Fruit fly (Drosophila melanogaster): ENCODE results near the gene CG7194.

The CG7194 gene

DNA sequence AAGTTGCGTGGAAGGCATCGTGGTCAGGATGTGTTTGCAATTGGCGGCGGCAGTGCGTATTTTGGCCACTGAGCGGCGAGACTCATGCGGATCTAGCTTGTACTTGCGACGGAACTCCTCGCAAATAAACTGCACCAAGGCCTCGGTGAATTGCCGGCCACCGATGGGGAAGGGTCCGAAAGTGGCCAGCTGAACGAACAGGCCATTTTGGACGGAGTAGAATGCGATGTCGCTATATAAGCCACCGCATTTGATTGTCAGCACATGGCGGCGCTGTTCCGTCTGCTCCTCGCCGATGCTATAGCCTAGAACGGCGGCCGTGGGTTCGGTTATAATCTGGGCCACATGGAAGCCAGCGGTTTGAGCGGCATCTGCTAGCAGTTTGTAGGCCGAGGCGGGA lies 41.3 kb upstream of the CG7194 start:
- TF ChIP-seq Hr83 (GFP tag; optimal IDR thresholded peaks at IDR 0.05; ENCODE audit: poor library complexity, severe bottlenecking) (no peak), fru (GFP tag; optimal IDR thresholded peaks at IDR 0.05) (no peak), br (GFP tag; optimal IDR thresholded peaks at IDR 0.05) (no peak), sage (GFP tag; optimal IDR thresholded peaks at IDR 0.05) (no peak)

dm6 chr3L:8340264-8341095 lies 36.6 kb upstream of the CG7194 start, which contains the start of the genes Prim1 and CG7083:
Gene Prim1 (plus strand): TSS chr3L:8340314.
Gene CG7083 (plus strand): TSS chr3L:8340785.
- no peak for TF ChIP-seq jim (GFP tag; optimal IDR thresholded peaks at IDR 0.05)
- TF ChIP-seq CG32264 (GFP tag; optimal IDR thresholded peaks at IDR 0.05): no peak
- no peak for TF ChIP-seq Hr78 (GFP tag; optimal IDR thresholded peaks at IDR 0.05)
- peak; percentile 72 for TF ChIP-seq rgr (GFP tag; optimal IDR thresholded peaks at IDR 0.05)
- TF ChIP-seq h (GFP tag; optimal IDR thresholded peaks at IDR 0.05): peak; percentile 75
- peak; percentile 38 for TF ChIP-seq GATAd (GFP tag; optimal IDR thresholded peaks at IDR 0.05)
- no peak for TF ChIP-seq brk (GFP tag; optimal IDR thresholded peaks at IDR 0.05)
- TF ChIP-seq Dif (GFP tag; optimal IDR thresholded peaks at IDR 0.05; ENCODE audit: partially characterized antibody): no peak
- peak; percentile 34 for TF ChIP-seq sage (GFP tag; optimal IDR thresholded peaks at IDR 0.05)
- TF ChIP-seq CG9705 (GFP tag; optimal IDR thresholded peaks at IDR 0.05): peak; percentile 55
- peak; percentile 34 for TF ChIP-seq Jra (GFP tag; optimal IDR thresholded peaks at IDR 0.05)
- peak; percentile 47 for TF ChIP-seq woc (GFP tag; optimal IDR thresholded peaks at IDR 0.05)
- TF ChIP-seq dsf (GFP tag; optimal IDR thresholded peaks at IDR 0.05; ENCODE audit: borderline replicate concordance): peak; percentile 60
- no peak for TF ChIP-seq Dfd (GFP tag; optimal IDR thresholded peaks at IDR 0.05)
- peak; percentile 61 for TF ChIP-seq OdsH (GFP tag; optimal IDR thresholded peaks at IDR 0.05)
- TF ChIP-seq tai (GFP tag; optimal IDR thresholded peaks at IDR 0.05): no peak
- peak; percentile 67 for TF ChIP-seq Hnf4 (GFP tag; optimal IDR thresholded peaks at IDR 0.05)
- no peak for TF ChIP-seq N (GFP tag; optimal IDR thresholded peaks at IDR 0.05)
- TF ChIP-seq psq (GFP tag; optimal IDR thresholded peaks at IDR 0.05): peak; percentile 49
- TF ChIP-seq br (GFP tag; optimal IDR thresholded peaks at IDR 0.05): peak; percentile 71
- peak; percentile 83 for TF ChIP-seq fru (GFP tag; optimal IDR thresholded peaks at IDR 0.05)
- TF ChIP-seq Myc (optimal IDR thresholded peaks at IDR 0.05): peak; percentile 21
- TF ChIP-seq ey (GFP tag; optimal IDR thresholded peaks at IDR 0.05): peak; percentile 65
- no peak for TF ChIP-seq dl (GFP tag; optimal IDR thresholded peaks at IDR 0.05; ENCODE audit: insufficient read depth in 1 of 2, partially characterized antibody in 2 of 2)
- no peak for TF ChIP-seq CrebA (GFP tag; optimal IDR thresholded peaks at IDR 0.05; ENCODE audit: borderline replicate concordance)
- TF ChIP-seq HLH106 (tag; optimal IDR thresholded peaks at IDR 0.05): peak; percentile 67
- peak in 1 of 2 experiments; percentile 66 for TF ChIP-seq foxo (GFP tag; optimal IDR thresholded peaks at IDR 0.05)
- TF ChIP-seq Mio (GFP tag; optimal IDR thresholded peaks at IDR 0.05): no peak
- TF ChIP-seq Abd-B (GFP tag; optimal IDR thresholded peaks at IDR 0.05): no peak
- peak; percentile 21 for TF ChIP-seq Hr83 (GFP tag; optimal IDR thresholded peaks at IDR 0.05; ENCODE audit: poor library complexity, severe bottlenecking)
- TF ChIP-seq dmrt93B (GFP tag; optimal IDR thresholded peaks at IDR 0.05): no peak
- no peak for TF ChIP-seq Vsx2 (GFP tag; optimal IDR thresholded peaks at IDR 0.05; ENCODE audit: partially characterized antibody)
- TF ChIP-seq Sp1 (GFP tag; optimal IDR thresholded peaks at IDR 0.05): peak; percentile 43
- no peak for TF ChIP-seq usp (GFP tag; optimal IDR thresholded peaks at IDR 0.05)
- no peak for TF ChIP-seq Rel (GFP tag; optimal IDR thresholded peaks at IDR 0.05)
- peak; percentile 96 for TF ChIP-seq Rel (tag; optimal IDR thresholded peaks at IDR 0.05)
- peak; percentile 42 for TF ChIP-seq sv (GFP tag; optimal IDR thresholded peaks at IDR 0.05)
- TF ChIP-seq lola (GFP tag; optimal IDR thresholded peaks at IDR 0.05): no peak
- TF ChIP-seq pan (optimal IDR thresholded peaks at IDR 0.05): no peak
